ENCODE assay signal across 3 fruit fly cellular contexts in the genomic region with DNA sequence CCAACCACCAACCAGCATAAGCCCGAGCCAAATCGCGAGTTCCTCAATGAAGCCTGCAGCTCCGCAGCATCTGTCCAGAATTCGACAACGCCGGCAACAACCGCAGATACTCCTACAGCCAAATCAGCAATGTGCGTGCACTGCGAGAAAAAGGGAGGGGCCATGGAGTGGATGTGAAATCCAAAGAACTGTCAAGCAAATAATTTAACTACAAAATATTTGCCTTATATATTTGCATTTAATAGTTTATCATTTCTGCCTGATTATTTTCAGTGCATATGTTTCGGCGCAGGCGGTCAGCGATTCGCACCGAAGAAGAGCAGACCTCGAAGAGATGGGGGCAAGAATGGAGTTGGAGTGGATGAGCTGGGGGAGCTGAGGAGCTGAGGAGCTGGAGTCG.
TF ChIP-seq lines count a peak whose summit lies in the region.

No protein-coding gene starts in this region.

TF ChIP-seq in whole organism, embryonic, 481 proteins besides CTCF, POLR2A, EP300 and RAD21 (continued from another document and continues in another):
- no peak for TF ChIP-seq lov (optimal IDR thresholded peaks at IDR 0.05; lab: Kevin White, UChicago)
- TF ChIP-seq lov (GFP tag; IDR thresholded peaks at IDR 0.05; lab: Robert Waterston, UW) = no peak
- no peak for TF ChIP-seq maf-S (GFP tag; optimal IDR thresholded peaks at IDR 0.05; lab: Kevin White, UChicago)
- no peak for TF ChIP-seq CG6791 (GFP tag; IDR thresholded peaks at IDR 0.05; lab: Robert Waterston, UW; ENCODE audit: partially characterized antibody)
- no peak for TF ChIP-seq croc (GFP tag; conservative IDR thresholded peaks at IDR 0.05; lab: Robert Waterston, UW)
- no peak for TF ChIP-seq NC2β (GFP tag; optimal IDR thresholded peaks at IDR 0.05; lab: Kevin White, UChicago)
- TF ChIP-seq az2 (GFP tag; optimal IDR thresholded peaks at IDR 0.05; lab: Kevin White, UChicago) = no peak
- TF ChIP-seq sens (GFP tag; lab: Kevin White, UChicago) = peak; percentile 32
- TF ChIP-seq Mes4 (GFP tag; optimal IDR thresholded peaks at IDR 0.05; lab: Kevin White, UChicago) = no peak
- no peak for TF ChIP-seq klu (GFP tag; IDR thresholded peaks at IDR 0.05; lab: Robert Waterston, UW)
- no peak for TF ChIP-seq da (GFP tag; optimal IDR thresholded peaks at IDR 0.05; lab: Kevin White, UChicago)
- TF ChIP-seq CG14441 (GFP tag; IDR thresholded peaks at IDR 0.05; lab: Robert Waterston, UW) = peak; percentile 48; the same call in 1 of the 2 replicates
- no peak for TF ChIP-seq CG2116 (GFP tag; optimal IDR thresholded peaks at IDR 0.05; lab: Kevin White, UChicago)
- TF ChIP-seq CG9817 (tag; optimal IDR thresholded peaks at IDR 0.05; lab: Kevin White, UChicago) = no peak
- TF ChIP-seq CG10209 (GFP tag; optimal IDR thresholded peaks at IDR 0.05; lab: Kevin White, UChicago) = no peak
- no peak for TF ChIP-seq CG6654 (GFP tag; optimal IDR thresholded peaks at IDR 0.05; lab: Kevin White, UChicago)
- no peak for TF ChIP-seq CG12071 (GFP tag; optimal IDR thresholded peaks at IDR 0.05; lab: Kevin White, UChicago)
- TF ChIP-seq bcd (GFP tag; optimal IDR thresholded peaks at IDR 0.05; lab: Kevin White, UChicago) = no peak
- peak; percentile 62; the same call in 1 of the 2 replicates for TF ChIP-seq ara (GFP tag; IDR thresholded peaks at IDR 0.05; lab: Robert Waterston, UW)
- TF ChIP-seq Nf-YA (GFP tag; IDR thresholded peaks at IDR 0.05; lab: Robert Waterston, UW) = no peak
- TF ChIP-seq tgo (GFP tag; IDR thresholded peaks at IDR 0.05; lab: Robert Waterston, UW) = peak; percentile 38; the same call in 1 of the 3 replicates
- no peak for TF ChIP-seq kay (GFP tag; optimal IDR thresholded peaks at IDR 0.05; lab: Kevin White, UChicago)
- TF ChIP-seq sc (optimal IDR thresholded peaks at IDR 0.05; lab: Kevin White, UChicago) = no peak
- no peak for TF ChIP-seq sc (GFP tag; optimal IDR thresholded peaks at IDR 0.05; lab: Kevin White, UChicago)
- no peak for TF ChIP-seq ems (GFP tag; optimal IDR thresholded peaks at IDR 0.05; lab: Kevin White, UChicago)
- TF ChIP-seq CG11085 (GFP tag; IDR thresholded peaks at IDR 0.05; lab: Robert Waterston, UW) = no peak
- no peak for TF ChIP-seq row (GFP tag; IDR thresholded peaks at IDR 0.05; lab: Robert Waterston, UW)
- no peak for TF ChIP-seq dm (GFP tag; optimal IDR thresholded peaks at IDR 0.05; lab: Kevin White, UChicago)
- no peak for TF ChIP-seq Max (GFP tag; optimal IDR thresholded peaks at IDR 0.05; lab: Kevin White, UChicago)
- peak; percentile 58 for TF ChIP-seq corto (GFP tag; optimal IDR thresholded peaks at IDR 0.05; lab: Kevin White, UChicago)
- no peak for TF ChIP-seq eyg (GFP tag; optimal IDR thresholded peaks at IDR 0.05; lab: Kevin White, UChicago)
- TF ChIP-seq MBD-R2 (GFP tag; IDR thresholded peaks at IDR 0.05; lab: Robert Waterston, UW) = no peak
- peak; percentile 8; the same call in 1 of the 2 replicates for TF ChIP-seq CG7372 (GFP tag; IDR thresholded peaks at IDR 0.05; lab: Robert Waterston, UW)
- peak; percentile 67; the same call in 1 of the 3 replicates for TF ChIP-seq ci (GFP tag; IDR thresholded peaks at IDR 0.05; lab: Robert Waterston, UW)
- TF ChIP-seq sqz (GFP tag; optimal IDR thresholded peaks at IDR 0.05; lab: Kevin White, UChicago) = no peak
- TF ChIP-seq Dfd (GFP tag; optimal IDR thresholded peaks at IDR 0.05; lab: Kevin White, UChicago) = no peak
- TF ChIP-seq Xbp1 (GFP tag; optimal IDR thresholded peaks at IDR 0.05; lab: Kevin White, UChicago) = no peak
- TF ChIP-seq CG8478 (optimal IDR thresholded peaks at IDR 0.05; lab: Kevin White, UChicago) = no peak
- no peak for TF ChIP-seq stwl (tag; optimal IDR thresholded peaks at IDR 0.05; lab: Kevin White, UChicago)
- no peak for TF ChIP-seq mam (GFP tag; optimal IDR thresholded peaks at IDR 0.05; lab: Kevin White, UChicago)
- TF ChIP-seq zen2 (GFP tag; IDR thresholded peaks at IDR 0.05; lab: Robert Waterston, UW; ENCODE audit: partially characterized antibody) = no peak
- TF ChIP-seq CG1024 (GFP tag; IDR thresholded peaks at IDR 0.05; lab: Robert Waterston, UW) = no peak
- TF ChIP-seq hb (GFP tag; IDR thresholded peaks at IDR 0.05; lab: Robert Waterston, UW; ENCODE audit: partially characterized antibody) = no peak
- no peak for TF ChIP-seq CG7271 (tag; optimal IDR thresholded peaks at IDR 0.05; lab: Kevin White, UChicago)

TF ChIP-seq in whole organism, prepupa, 60 proteins besides CTCF, POLR2A, EP300 and RAD21 (continued from another document):
- TF ChIP-seq CG1621 (tag; optimal IDR thresholded peaks at IDR 0.05; lab: Kevin White, UChicago) = peak; percentile 70
- TF ChIP-seq achi (GFP tag; optimal IDR thresholded peaks at IDR 0.05; lab: Kevin White, UChicago) = peak; percentile 75
- TF ChIP-seq pdm3 (GFP tag; optimal IDR thresholded peaks at IDR 0.05; lab: Kevin White, UChicago) = peak; percentile 74
- TF ChIP-seq Smox (GFP tag; optimal IDR thresholded peaks at IDR 0.05; lab: Kevin White, UChicago) = peak; percentile 69
- peak; percentile 82 for TF ChIP-seq CG10669 (GFP tag; optimal IDR thresholded peaks at IDR 0.05; lab: Kevin White, UChicago)
- TF ChIP-seq fkh (GFP tag; optimal IDR thresholded peaks at IDR 0.05; lab: Kevin White, UChicago) = no peak
- peak; percentile 71 for TF ChIP-seq acj6 (GFP tag; optimal IDR thresholded peaks at IDR 0.05; lab: Kevin White, UChicago)
- peak; percentile 68 for TF ChIP-seq OdsH (GFP tag; optimal IDR thresholded peaks at IDR 0.05; lab: Kevin White, UChicago)
- peak; percentile 14 for TF ChIP-seq Lpt (GFP tag; optimal IDR thresholded peaks at IDR 0.05; lab: Kevin White, UChicago)
- TF ChIP-seq fd59A (GFP tag; optimal IDR thresholded peaks at IDR 0.05; lab: Kevin White, UChicago) = peak; percentile 67
- TF ChIP-seq Sox14 (GFP tag; optimal IDR thresholded peaks at IDR 0.05; lab: Kevin White, UChicago) = peak; percentile 77
- peak; percentile 43 to 67 for TF ChIP-seq salr (GFP tag; optimal IDR thresholded peaks at IDR 0.05; lab: Kevin White, UChicago)
- TF ChIP-seq Eip93F (GFP tag; optimal IDR thresholded peaks at IDR 0.05; lab: Kevin White, UChicago) = no peak
- peak; percentile 42 for TF ChIP-seq Gug (GFP tag; IDR thresholded peaks at IDR 0.05; lab: Robert Waterston, UW)
- peak; percentile 53 for TF ChIP-seq Sox15 (GFP tag; optimal IDR thresholded peaks at IDR 0.05; lab: Kevin White, UChicago)
- peak; percentile 80 for TF ChIP-seq eg (GFP tag; IDR thresholded peaks at IDR 0.05; lab: Robert Waterston, UW)
- TF ChIP-seq net (GFP tag; optimal IDR thresholded peaks at IDR 0.05; lab: Kevin White, UChicago) = peak; percentile 55
- TF ChIP-seq dac (GFP tag; optimal IDR thresholded peaks at IDR 0.05; lab: Kevin White, UChicago) = peak; percentile 17
- peak; percentile 80 for TF ChIP-seq Sox102F (GFP tag; optimal IDR thresholded peaks at IDR 0.05; lab: Kevin White, UChicago)
- TF ChIP-seq CG8119 (GFP tag; IDR thresholded peaks at IDR 0.05; lab: Robert Waterston, UW) = peak; percentile 69
- peak; percentile 10 for TF ChIP-seq Blimp-1 (GFP tag; optimal IDR thresholded peaks at IDR 0.05; lab: Kevin White, UChicago)
- peak; percentile 42 for TF ChIP-seq CG16779 (tag; optimal IDR thresholded peaks at IDR 0.05; lab: Kevin White, UChicago)
- TF ChIP-seq CG34406 (GFP tag; optimal IDR thresholded peaks at IDR 0.05; lab: Kevin White, UChicago) = peak; percentile 69
- peak; percentile 47 for TF ChIP-seq CG6276 (GFP tag; optimal IDR thresholded peaks at IDR 0.05; lab: Kevin White, UChicago)
- peak; percentile 64 for TF ChIP-seq CG11902 (GFP tag; optimal IDR thresholded peaks at IDR 0.05; lab: Kevin White, UChicago)
- peak; percentile 76 for TF ChIP-seq CG6792 (GFP tag; optimal IDR thresholded peaks at IDR 0.05; lab: Kevin White, UChicago)
- peak; percentile 63 for TF ChIP-seq CG8632 (GFP tag; optimal IDR thresholded peaks at IDR 0.05; lab: Kevin White, UChicago)
- TF ChIP-seq CG3919 (GFP tag; optimal IDR thresholded peaks at IDR 0.05; lab: Kevin White, UChicago) = peak; percentile 79
- TF ChIP-seq CG15336 (GFP tag; IDR thresholded peaks at IDR 0.05; lab: Robert Waterston, UW) = peak; percentile 67
- TF ChIP-seq CG7368 (GFP tag; optimal IDR thresholded peaks at IDR 0.05; lab: Kevin White, UChicago) = peak; percentile 67
- no peak for TF ChIP-seq fd85E (GFP tag; optimal IDR thresholded peaks at IDR 0.05; lab: Kevin White, UChicago)
- TF ChIP-seq CG6854 (GFP tag; optimal IDR thresholded peaks at IDR 0.05; lab: Kevin White, UChicago) = peak; percentile 66
- TF ChIP-seq svp (GFP tag; lab: Kevin White, UChicago) = peak; percentile 94
- TF ChIP-seq CG6163 (GFP tag; IDR thresholded peaks at IDR 0.05; lab: Robert Waterston, UW) = peak; percentile 90
- peak; percentile 79 for TF ChIP-seq spab (GFP tag; optimal IDR thresholded peaks at IDR 0.05; lab: Kevin White, UChicago)
- peak; percentile 93 for TF ChIP-seq Eip78C (GFP tag; lab: Kevin White, UChicago)
- TF ChIP-seq Hr39 (GFP tag; optimal IDR thresholded peaks at IDR 0.05; lab: Kevin White, UChicago) = peak; percentile 77
- TF ChIP-seq CG4318 (GFP tag; optimal IDR thresholded peaks at IDR 0.05; lab: Kevin White, UChicago) = peak; percentile 17
- TF ChIP-seq CG31627 (GFP tag; optimal IDR thresholded peaks at IDR 0.05; lab: Kevin White, UChicago) = peak; percentile 81

TF ChIP-seq in whole organism, wandering third instar larva, 38 proteins besides CTCF, POLR2A, EP300 and RAD21 (continued from another document):
- TF ChIP-seq dl (GFP tag; optimal IDR thresholded peaks at IDR 0.05; lab: Kevin White, UChicago; ENCODE audit: insufficient read depth in 1 of 2, partially characterized antibody in 2 of 2) (no peak), h (GFP tag; optimal IDR thresholded peaks at IDR 0.05; lab: Kevin White, UChicago) (peak; percentile 87), Sp1 (GFP tag; optimal IDR thresholded peaks at IDR 0.05; lab: Kevin White, UChicago) (peak; percentile 73), Vsx2 (GFP tag; optimal IDR thresholded peaks at IDR 0.05; lab: Kevin White, UChicago; ENCODE audit: partially characterized antibody) (no peak), jim (GFP tag; optimal IDR thresholded peaks at IDR 0.05; lab: Kevin White, UChicago) (no peak), dmrt93B (GFP tag; optimal IDR thresholded peaks at IDR 0.05; lab: Kevin White, UChicago) (peak; percentile 58), ey (GFP tag; optimal IDR thresholded peaks at IDR 0.05; lab: Kevin White, UChicago) (peak; percentile 81), Dif (GFP tag; optimal IDR thresholded peaks at IDR 0.05; lab: Kevin White, UChicago; ENCODE audit: partially characterized antibody) (no peak), Hr78 (GFP tag; optimal IDR thresholded peaks at IDR 0.05; lab: Kevin White, UChicago) (no peak)
